Fruit fly (Drosophila melanogaster): ENCODE data around the gene CG17721.

Gene CG17721

dm6 chr3R:11209801-11210402 lies 25.0 kb upstream of the CG17721 start, which contains the start of the genes SdhC and Tctp (continued):
- no peak for TF ChIP-seq CG15479 (GFP tag; optimal IDR thresholded peaks at IDR 0.05)
- no peak for TF ChIP-seq eve (GFP tag; optimal IDR thresholded peaks at IDR 0.05)
- TF ChIP-seq ci (GFP tag; IDR thresholded peaks at IDR 0.05): peak; percentile 23; the same call in 1 of the 3 replicates
- peak; percentile 62 for TF ChIP-seq CG9727 (GFP tag; optimal IDR thresholded peaks at IDR 0.05)
- no peak for TF ChIP-seq CG17568 (GFP tag; optimal IDR thresholded peaks at IDR 0.05)
- TF ChIP-seq CG11456 (GFP tag; IDR thresholded peaks at IDR 0.05): peak; percentile 23; the same call in 2 of the 3 replicates
- TF ChIP-seq Pdp1 (GFP tag; optimal IDR thresholded peaks at IDR 0.05): peak in 1 of 2 experiments; percentile 2
- TF ChIP-seq yki (optimal IDR thresholded peaks at IDR 0.05): no peak
- TF ChIP-seq gsb (GFP tag; IDR thresholded peaks at IDR 0.05): no peak
- TF ChIP-seq Fer1 (GFP tag; optimal IDR thresholded peaks at IDR 0.05): peak; percentile 50
- TF ChIP-seq psq (GFP tag; optimal IDR thresholded peaks at IDR 0.05): no peak
- TF ChIP-seq Taf1 (GFP tag; IDR thresholded peaks at IDR 0.05): no peak
- peak; percentile 20 for TF ChIP-seq CG18619 (GFP tag; optimal IDR thresholded peaks at IDR 0.05)
- TF ChIP-seq CG6683 (GFP tag; optimal IDR thresholded peaks at IDR 0.05): no peak
- no peak for TF ChIP-seq nau (GFP tag; optimal IDR thresholded peaks at IDR 0.05)
- TF ChIP-seq CG13775 (GFP tag; optimal IDR thresholded peaks at IDR 0.05): peak; percentile 53
- peak in 1 of 2 experiments; percentile 15 for TF ChIP-seq Trl (optimal IDR thresholded peaks at IDR 0.05)
- TF ChIP-seq Trl (GFP tag; optimal IDR thresholded peaks at IDR 0.05): peak; percentile 51
- peak; percentile 55 for TF ChIP-seq pho (GFP tag; optimal IDR thresholded peaks at IDR 0.05)
- TF ChIP-seq CG15601 (tag; optimal IDR thresholded peaks at IDR 0.05): peak; percentile 62
- peak; percentile 66 for TF ChIP-seq CG12769 (tag; optimal IDR thresholded peaks at IDR 0.05)
- TF ChIP-seq CG1832 (GFP tag; optimal IDR thresholded peaks at IDR 0.05): no peak
- peak; percentile 38 for TF ChIP-seq shn (GFP tag; optimal IDR thresholded peaks at IDR 0.05)
- no peak for TF ChIP-seq CG1024 (GFP tag; IDR thresholded peaks at IDR 0.05)
- no peak for TF ChIP-seq CTCF (GFP tag; optimal IDR thresholded peaks at IDR 0.05)
- peak; percentile 62 for TF ChIP-seq CG18262 (tag; optimal IDR thresholded peaks at IDR 0.05)
- TF ChIP-seq BEAF-32 (GFP tag; optimal IDR thresholded peaks at IDR 0.05): peak; percentile 78
- TF ChIP-seq toy (GFP tag; IDR thresholded peaks at IDR 0.05): no peak
- TF ChIP-seq CG1647 (GFP tag; optimal IDR thresholded peaks at IDR 0.05): no peak
- no peak for TF ChIP-seq CG33557 (GFP tag; optimal IDR thresholded peaks at IDR 0.05)
- peak; percentile 6 for TF ChIP-seq CG17802 (tag; optimal IDR thresholded peaks at IDR 0.05)
- peak; percentile 33; the same call in 1 of the 2 replicates for TF ChIP-seq NFAT (GFP tag; IDR thresholded peaks at IDR 0.05)
- TF ChIP-seq CG8089 (GFP tag; optimal IDR thresholded peaks at IDR 0.05): no peak
- TF ChIP-seq CG34376 (GFP tag; optimal IDR thresholded peaks at IDR 0.05): peak; percentile 54
- TF ChIP-seq CG12071 (GFP tag; optimal IDR thresholded peaks at IDR 0.05): no peak
- peak; percentile 28; the same call in 1 of the 2 replicates for TF ChIP-seq CG3847 (GFP tag; IDR thresholded peaks at IDR 0.05)
- TF ChIP-seq HHEX (GFP tag; optimal IDR thresholded peaks at IDR 0.05): no peak
- no peak; the same call in 1 of the 2 replicates for TF ChIP-seq Xrp1 (GFP tag; IDR thresholded peaks at IDR 0.05)
- TF ChIP-seq CG9817 (tag; optimal IDR thresholded peaks at IDR 0.05): peak; percentile 40
- TF ChIP-seq Jarid2 (GFP tag; optimal IDR thresholded peaks at IDR 0.05): no peak
- TF ChIP-seq sob (GFP tag; IDR thresholded peaks at IDR 0.05): no peak
- TF ChIP-seq CG14860 (GFP tag; IDR thresholded peaks at IDR 0.05; ENCODE audit: partially characterized antibody): no peak
- 0 out of 2 replicates have a peak, but pooled peaks have one; percentile 31 for TF ChIP-seq CG5953 (GFP tag; IDR thresholded peaks at IDR 0.05)
- no peak for TF ChIP-seq sc (optimal IDR thresholded peaks at IDR 0.05)
- no peak for TF ChIP-seq sc (GFP tag; optimal IDR thresholded peaks at IDR 0.05)
- TF ChIP-seq CG11560 (tag; IDR thresholded peaks at IDR 0.05): no peak
- TF ChIP-seq MESR4 (GFP tag; optimal IDR thresholded peaks at IDR 0.05): peak; percentile 94
- TF ChIP-seq aop (GFP tag; IDR thresholded peaks at IDR 0.05): no peak
- no peak for TF ChIP-seq mld (GFP tag; IDR thresholded peaks at IDR 0.05; ENCODE audit: partially characterized antibody)
- TF ChIP-seq CG8924 (tag; optimal IDR thresholded peaks at IDR 0.05): peak; percentile 46
- TF ChIP-seq schlank (tag; optimal IDR thresholded peaks at IDR 0.05): no peak
